Worm (Caenorhabditis elegans) whole organism, late embryonic: ENCODE measurements around the gene srg-30.

Experiments used
- T23F11.4 ChIP-seq: fragments of 200-800 bp; sonication (Bioruptor generic); optimal IDR thresholded peaks from 2 replicates; lab custom pipeline; 2018; ENCODE audit warnings: mild to moderate bottlenecking, missing genetic modification characterization, missing compliant biosample characterization
- ama-1 ChIP-seq: fragments of 150-350 bp; optimal IDR thresholded peaks from 2 replicates; lab custom pipeline; 2014
- ceh-9 ChIP-seq: sonication (generic microtip); optimal IDR thresholded peaks from 2 replicates; lab custom pipeline; 2016; ENCODE audit warnings: mild to moderate bottlenecking, missing genetic modification characterization, inconsistent platforms, missing compliant biosample characterization
- dmd-4 ChIP-seq: sonication (generic microtip); optimal IDR thresholded peaks from 2 replicates; lab custom pipeline; 2016; ENCODE audit warnings: borderline replicate concordance, missing genetic modification characterization, missing compliant biosample characterization
- ets-4 ChIP-seq: sonication (generic microtip); optimal IDR thresholded peaks from 2 replicates; lab custom pipeline; 2016; ENCODE audit warnings: missing genetic modification characterization, missing compliant biosample characterization
- mec-3 ChIP-seq: sonication (generic microtip); optimal IDR thresholded peaks from 2 replicates; lab custom pipeline; 2016; ENCODE audit warnings: borderline replicate concordance, missing genetic modification characterization, missing compliant biosample characterization
- nfya-1 ChIP-seq: sonication (generic microtip); optimal IDR thresholded peaks from 2 replicates; lab custom pipeline; 2017; ENCODE audit warnings: missing genetic modification characterization, mild to moderate bottlenecking, missing compliant biosample characterization, antibody characterized with exemption, moderate library complexity
- odd-2 ChIP-seq: sonication (generic microtip); optimal IDR thresholded peaks from 2 replicates; lab custom pipeline; 2017; ENCODE audit warnings: antibody characterized with exemption, mild to moderate bottlenecking, missing genetic modification characterization, missing compliant biosample characterization
- pha-4 ChIP-seq: fragments of 150-350 bp; optimal IDR thresholded peaks from 2 replicates; lab custom pipeline; 2018; ENCODE audit warnings: missing biosample characterization, missing genetic modification reagents, missing genetic modification characterization
- pqm-1 ChIP-seq: sonication (generic microtip); optimal IDR thresholded peaks from 2 replicates; lab custom pipeline; 2016; ENCODE audit warnings: missing genetic modification characterization, missing compliant biosample characterization
- rnt-1 ChIP-seq: sonication (generic microtip); optimal IDR thresholded peaks from 2 replicates; lab custom pipeline; 2016; ENCODE audit warnings: missing genetic modification characterization, missing compliant biosample characterization
- tbx-2 ChIP-seq: sonication (generic microtip); optimal IDR thresholded peaks from 2 replicates; lab custom pipeline; 2016; ENCODE audit warnings: missing genetic modification characterization, missing compliant biosample characterization
- unc-55 ChIP-seq: sonication (generic microtip); optimal IDR thresholded peaks from 2 replicates; lab custom pipeline; 2017; ENCODE audit warnings: missing biosample characterization, missing genetic modification reagents, missing genetic modification characterization

ce11 chrV:6691813-6692351 lies 26.2 kb downstream of the srg-30 start, which contains the start of gene mtl-1:
- TF ChIP-seq pha-4 (tag; lab: Kevin White, UChicago) (no peak), ama-1 (lab: Kevin White, UChicago) (no peak), unc-55 (GFP tag; lab: Kevin White, UChicago) (no peak), rnt-1 (no peak), nfya-1 (tag; lab: Kevin White, UChicago) (no peak), dmd-4 (tag; lab: Kevin White, UChicago) (no peak), mec-3 (tag; lab: Kevin White, UChicago) (no peak), tbx-2 (tag; lab: Kevin White, UChicago) (no peak), ceh-9 (tag; lab: Kevin White, UChicago) (no peak), odd-2 (tag; lab: Kevin White, UChicago) (no peak), pqm-1 (tag; lab: Kevin White, UChicago) (no peak), T23F11.4 (no peak), ets-4 (no peak)
